Fruit fly (Drosophila melanogaster): ENCODE measurements around the gene CG17109.

The CG17109 gene

dm6 chr3R:23053135-23053730 lies 42.3 kb upstream of the CG17109 start:
- no peak for TF ChIP-seq Snoo (tag; optimal IDR thresholded peaks at IDR 0.05)
- no peak for TF ChIP-seq CG34367 (tag; optimal IDR thresholded peaks at IDR 0.05)
- TF ChIP-seq gl (tag; optimal IDR thresholded peaks at IDR 0.05): no peak
- no peak for TF ChIP-seq EcR (GFP tag; optimal IDR thresholded peaks at IDR 0.05)
- no peak for TF ChIP-seq CG10348 (GFP tag; IDR thresholded peaks at IDR 0.05)

dm6 chr3R:23053936-23054335 lies 41.6 kb upstream of the CG17109 start, which contains the start of gene p53:
Gene p53, minus strand, starts transcription at chr3R:23054082.
- TF ChIP-seq CG13204 (GFP tag; optimal IDR thresholded peaks at IDR 0.05): no peak
- peak; percentile 83 for TF ChIP-seq CG4496 (GFP tag; IDR thresholded peaks at IDR 0.05)
- TF ChIP-seq Pif1B (GFP tag; optimal IDR thresholded peaks at IDR 0.05): no peak
- TF ChIP-seq CG17806 (tag; optimal IDR thresholded peaks at IDR 0.05): peak; percentile 56
- TF ChIP-seq fd96Ca (GFP tag; IDR thresholded peaks at IDR 0.05): 0 out of 3 replicates have a peak, but pooled peaks have one; percentile 20
- no peak for TF ChIP-seq rn (GFP tag; IDR thresholded peaks at IDR 0.05)
- no peak for TF ChIP-seq CG12605 (GFP tag; IDR thresholded peaks at IDR 0.05)
- TF ChIP-seq Pif1A (GFP tag; optimal IDR thresholded peaks at IDR 0.05): no peak
- no peak for TF ChIP-seq EcR (GFP tag; optimal IDR thresholded peaks at IDR 0.05)
- TF ChIP-seq Snoo (tag; optimal IDR thresholded peaks at IDR 0.05): peak; percentile 71
- no peak for TF ChIP-seq CG9948 (tag; optimal IDR thresholded peaks at IDR 0.05)
- no peak for TF ChIP-seq D1 (tag; optimal IDR thresholded peaks at IDR 0.05)
- peak; percentile 42 for TF ChIP-seq Ets98B (GFP tag; IDR thresholded peaks at IDR 0.05)
- peak; percentile 38 for TF ChIP-seq CG15710 (tag; optimal IDR thresholded peaks at IDR 0.05)
- TF ChIP-seq CG34367 (tag; optimal IDR thresholded peaks at IDR 0.05): peak; percentile 20
- TF ChIP-seq CG14655 (GFP tag; optimal IDR thresholded peaks at IDR 0.05): no peak
- TF ChIP-seq CG8301 (tag; optimal IDR thresholded peaks at IDR 0.05): no peak
- TF ChIP-seq gl (tag; optimal IDR thresholded peaks at IDR 0.05): peak; percentile 11
- TF ChIP-seq CG10348 (GFP tag; IDR thresholded peaks at IDR 0.05): no peak
- no peak for TF ChIP-seq CG8159 (tag; optimal IDR thresholded peaks at IDR 0.05)
- TF ChIP-seq CG32121 (GFP tag; IDR thresholded peaks at IDR 0.05): peak; percentile 28; the same call in 1 of the 2 replicates

- TF ChIP-seq Ets98B (GFP tag; IDR thresholded peaks at IDR 0.05) (no peak), fd96Ca (GFP tag; IDR thresholded peaks at IDR 0.05) (no peak), CG8159 (tag; optimal IDR thresholded peaks at IDR 0.05) (no peak), Pif1B (GFP tag; optimal IDR thresholded peaks at IDR 0.05) (no peak), CG8301 (tag; optimal IDR thresholded peaks at IDR 0.05) (no peak), Snoo (tag; optimal IDR thresholded peaks at IDR 0.05) (no peak), rn (GFP tag; IDR thresholded peaks at IDR 0.05) (no peak), CG13204 (GFP tag; optimal IDR thresholded peaks at IDR 0.05) (no peak)
These were observed 39.4 kb upstream of the CG17109 start for dm6 chr3R:23056113-23056512.

dm6 chr3R:23056753-23057152 lies 38.7 kb upstream of the CG17109 start:
- no peak for TF ChIP-seq CG17806 (tag; optimal IDR thresholded peaks at IDR 0.05)
- no peak for TF ChIP-seq CG32121 (GFP tag; IDR thresholded peaks at IDR 0.05)
- TF ChIP-seq CG15710 (tag; optimal IDR thresholded peaks at IDR 0.05): no peak
- no peak for TF ChIP-seq CG13204 (GFP tag; optimal IDR thresholded peaks at IDR 0.05)
- TF ChIP-seq CG8301 (tag; optimal IDR thresholded peaks at IDR 0.05): no peak
- TF ChIP-seq Snoo (tag; optimal IDR thresholded peaks at IDR 0.05): no peak
- TF ChIP-seq CG4496 (GFP tag; IDR thresholded peaks at IDR 0.05): no peak
- no peak for TF ChIP-seq D1 (tag; optimal IDR thresholded peaks at IDR 0.05)
- TF ChIP-seq rn (GFP tag; IDR thresholded peaks at IDR 0.05): no peak
- no peak for TF ChIP-seq Pif1B (GFP tag; optimal IDR thresholded peaks at IDR 0.05)
- no peak for TF ChIP-seq CG12605 (GFP tag; IDR thresholded peaks at IDR 0.05)
- no peak for TF ChIP-seq gl (tag; optimal IDR thresholded peaks at IDR 0.05)
- TF ChIP-seq CG34367 (tag; optimal IDR thresholded peaks at IDR 0.05): no peak
- no peak for TF ChIP-seq Pif1A (GFP tag; optimal IDR thresholded peaks at IDR 0.05)
- TF ChIP-seq CG14655 (GFP tag; optimal IDR thresholded peaks at IDR 0.05): no peak
- no peak for TF ChIP-seq CG8159 (tag; optimal IDR thresholded peaks at IDR 0.05)
- no peak for TF ChIP-seq fd96Ca (GFP tag; IDR thresholded peaks at IDR 0.05)
- no peak for TF ChIP-seq CG10348 (GFP tag; IDR thresholded peaks at IDR 0.05)
- TF ChIP-seq Ets98B (GFP tag; IDR thresholded peaks at IDR 0.05): no peak

- TF ChIP-seq Pif1A (GFP tag; optimal IDR thresholded peaks at IDR 0.05) (no peak), CG8301 (tag; optimal IDR thresholded peaks at IDR 0.05) (no peak)
These were observed 38.1 kb upstream of the CG17109 start for dm6 chr3R:23057390-23057789.

DNA sequence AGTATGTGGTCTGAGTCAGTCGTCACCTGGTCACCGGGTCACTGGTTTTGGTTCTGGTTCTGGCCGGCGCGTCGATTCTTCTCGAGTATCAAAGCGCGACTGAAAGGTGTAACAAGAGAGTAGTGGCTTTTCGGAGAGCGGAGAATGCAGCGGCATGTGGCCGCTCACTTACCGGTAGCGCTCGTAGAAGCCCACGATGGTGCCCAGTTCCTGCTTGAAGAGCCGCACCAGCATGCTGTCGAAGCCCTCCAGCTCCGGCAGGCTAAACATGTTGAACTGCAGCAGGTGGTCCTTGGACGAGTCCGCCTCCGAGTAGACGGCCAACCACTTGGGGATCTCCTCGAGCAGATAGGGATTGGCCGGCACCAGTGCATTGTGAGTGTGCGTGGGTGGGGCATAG lies 36.6 kb upstream of the CG17109 start, which contains the start of gene Ctns:
Gene Ctns (minus strand): TSS at position 101 of the 400 bp plus-strand sequence.
- no peak for TF ChIP-seq CG15710 (tag; optimal IDR thresholded peaks at IDR 0.05)
- TF ChIP-seq CG13204 (GFP tag; optimal IDR thresholded peaks at IDR 0.05): no peak
- no peak for TF ChIP-seq Ets98B (GFP tag; IDR thresholded peaks at IDR 0.05)
- no peak for TF ChIP-seq CG4496 (GFP tag; IDR thresholded peaks at IDR 0.05)
- TF ChIP-seq CG14655 (GFP tag; optimal IDR thresholded peaks at IDR 0.05): no peak
- TF ChIP-seq Snoo (tag; optimal IDR thresholded peaks at IDR 0.05): no peak
- no peak for TF ChIP-seq CG12605 (GFP tag; IDR thresholded peaks at IDR 0.05)
- no peak for TF ChIP-seq CG8159 (tag; optimal IDR thresholded peaks at IDR 0.05)

- TF ChIP-seq gl (tag; optimal IDR thresholded peaks at IDR 0.05): no peak
- TF ChIP-seq CG34367 (tag; optimal IDR thresholded peaks at IDR 0.05): no peak
- no peak for TF ChIP-seq CG15710 (tag; optimal IDR thresholded peaks at IDR 0.05)
- TF ChIP-seq CG12605 (GFP tag; IDR thresholded peaks at IDR 0.05): no peak
- no peak for TF ChIP-seq CG17806 (tag; optimal IDR thresholded peaks at IDR 0.05)
- no peak for TF ChIP-seq CG14655 (GFP tag; optimal IDR thresholded peaks at IDR 0.05)
- no peak for TF ChIP-seq Pif1B (GFP tag; optimal IDR thresholded peaks at IDR 0.05)
- TF ChIP-seq CG8301 (tag; optimal IDR thresholded peaks at IDR 0.05): no peak
- no peak for TF ChIP-seq Pif1A (GFP tag; optimal IDR thresholded peaks at IDR 0.05)
- no peak for TF ChIP-seq rn (GFP tag; IDR thresholded peaks at IDR 0.05)
- no peak for TF ChIP-seq D1 (tag; optimal IDR thresholded peaks at IDR 0.05)
- no peak for TF ChIP-seq CG4496 (GFP tag; IDR thresholded peaks at IDR 0.05)
- no peak for TF ChIP-seq CG13204 (GFP tag; optimal IDR thresholded peaks at IDR 0.05)
These were observed 35.3 kb upstream of the CG17109 start for dm6 chr3R:23060166-23060565.
